Worm (Caenorhabditis elegans) whole organism, L4 larva: ENCODE results near the gene otub-3.

ENCODE experiments used
- T20F7.1 ChIP-seq: fragments of 200-800 bp; sonication (Bioruptor generic); optimal IDR thresholded peaks from 2 replicates; lab custom pipeline; 2018; ENCODE audit warnings: mild to moderate bottlenecking, missing genetic modification characterization, missing compliant biosample characterization
- Y105C5A.15 ChIP-seq: fragments of 200-800 bp; sonication (Bioruptor generic); IDR thresholded peaks from 2 replicates; pipeline ENCODE4 v1.3.6; 2022; ENCODE audit warnings: missing genetic modification characterization, missing compliant biosample characterization
- Y5F2A.4 ChIP-seq: fragments of 200-800 bp; sonication (Bioruptor generic); optimal IDR thresholded peaks from 2 replicates; lab custom pipeline; 2018; ENCODE audit warnings: mild to moderate bottlenecking, missing genetic modification characterization, missing compliant biosample characterization
- Y75B8A.6 ChIP-seq: fragments of 200-800 bp; sonication (Bioruptor generic); IDR thresholded peaks from 2 replicates; pipeline ENCODE4 v1.3.6; 2022; ENCODE audit warnings: missing genetic modification reagents, missing genetic modification characterization, missing compliant biosample characterization
- aha-1 ChIP-seq: fragments of 150-350 bp; peaks from one replicate; lab custom pipeline; 2014; ENCODE audit warnings: missing biosample characterization, missing genetic modification characterization
- arid-1 ChIP-seq: fragments of 200-800 bp; sonication (Bioruptor generic); conservative IDR thresholded peaks from 2 replicates; pipeline ENCODE4 v1.3.6; 2022; ENCODE audit warnings: missing genetic modification reagents, missing genetic modification characterization, missing compliant biosample characterization
- ceh-28 ChIP-seq: fragments of 150-350 bp; optimal IDR thresholded peaks from 2 replicates; lab custom pipeline; 2014; ENCODE audit warnings: missing biosample characterization, missing genetic modification reagents, missing genetic modification characterization
- ceh-62 ChIP-seq: sonication (generic microtip); optimal IDR thresholded peaks from 2 replicates; lab custom pipeline; 2017; ENCODE audit warnings: missing biosample characterization, missing genetic modification characterization
- ces-1 ChIP-seq: fragments of 150-350 bp; sonication (generic microtip); optimal IDR thresholded peaks from 4 replicates; lab custom pipeline; 2014; ENCODE audit warnings: missing biosample characterization, missing genetic modification reagents, missing genetic modification characterization
- ctbp-1 ChIP-seq: fragments of 200-800 bp; sonication (Bioruptor generic); IDR thresholded peaks from 2 replicates; pipeline ENCODE4 v1.3.6; 2022; ENCODE audit warnings: missing genetic modification reagents, missing genetic modification characterization, missing compliant biosample characterization
- daf-19 ChIP-seq: fragments of 200-800 bp; sonication (Bioruptor generic); conservative IDR thresholded peaks from 2 replicates; pipeline ENCODE4 v1.3.6; 2022; ENCODE audit warnings: missing genetic modification characterization, missing compliant biosample characterization
- daf-8 ChIP-seq: fragments of 200-800 bp; sonication (Bioruptor generic); IDR thresholded peaks from 2 replicates; pipeline ENCODE4 v1.3.6; 2022; ENCODE audit warnings: missing genetic modification characterization, missing compliant biosample characterization
- dmd-9 ChIP-seq: fragments of 200-800 bp; sonication (Bioruptor generic); IDR thresholded peaks from 2 replicates; pipeline ENCODE4 v1.3.6; 2022; ENCODE audit warnings: missing genetic modification reagents, missing genetic modification characterization, missing compliant biosample characterization
- dpl-1 ChIP-seq: fragments of 150-350 bp; optimal IDR thresholded peaks from 2 replicates; lab custom pipeline; 2014; ENCODE audit warnings: missing biosample characterization, missing genetic modification reagents, missing genetic modification characterization
- dve-1 ChIP-seq: sonication (generic microtip); optimal IDR thresholded peaks from 2 replicates; lab custom pipeline; 2017; ENCODE audit warnings: antibody characterized with exemption, mild to moderate bottlenecking, missing genetic modification characterization, missing compliant biosample characterization; ENCODE audit not compliant: insufficient read depth
- egl-27 ChIP-seq: sonication (generic microtip); optimal IDR thresholded peaks from 3 replicates; lab custom pipeline; 2017; ENCODE audit warnings: missing biosample characterization, missing genetic modification reagents, missing genetic modification characterization
- gei-8 ChIP-seq: fragments of 200-800 bp; sonication (Bioruptor generic); optimal IDR thresholded peaks from 2 replicates; lab custom pipeline; 2018; ENCODE audit warnings: mild to moderate bottlenecking, missing genetic modification characterization, missing compliant biosample characterization
- hlh-11 ChIP-seq: fragments of 200-800 bp; sonication (Bioruptor generic); optimal IDR thresholded peaks from 2 replicates; lab custom pipeline; 2018; ENCODE audit warnings: mild to moderate bottlenecking, missing genetic modification characterization, missing compliant biosample characterization
- hlh-30 ChIP-seq: sonication (generic microtip); optimal IDR thresholded peaks from 2 replicates; lab custom pipeline; 2017; ENCODE audit warnings: antibody characterized with exemption, mild to moderate bottlenecking, missing genetic modification characterization, missing compliant biosample characterization; ENCODE audit not compliant: insufficient read depth
- jun-1 ChIP-seq: fragments of 150-350 bp; optimal IDR thresholded peaks from 2 replicates; lab custom pipeline; 2014; ENCODE audit warnings: missing biosample characterization, missing genetic modification reagents, missing genetic modification characterization
- lin-13 ChIP-seq: fragments of 150-350 bp; optimal IDR thresholded peaks from 2 replicates; lab custom pipeline; 2014; ENCODE audit warnings: missing biosample characterization, missing genetic modification reagents, missing genetic modification characterization
- lin-15B ChIP-seq: fragments of 150-350 bp; sonication (generic microtip); optimal IDR thresholded peaks from 3 replicates; lab custom pipeline; 2014; ENCODE audit warnings: missing biosample characterization, missing genetic modification characterization
- lin-38 ChIP-seq: fragments of 200-800 bp; sonication (Bioruptor generic); IDR thresholded peaks from 2 replicates; pipeline ENCODE4 v1.3.6; 2022; ENCODE audit warnings: missing genetic modification reagents, missing genetic modification characterization, missing compliant biosample characterization
- lsy-2 ChIP-seq, 2 experiments: fragments of 150-350 bp in 1 of 2; sonication (generic microtip) in 1 of 2; optimal IDR thresholded peaks; 2 replicates each; lab custom pipeline; 2014 to 2017; ENCODE audit warnings: missing biosample characterization in 2 of 2, missing genetic modification characterization in 2 of 2
- madf-9 ChIP-seq: fragments of 200-800 bp; sonication (Bioruptor generic); conservative IDR thresholded peaks from 2 replicates; pipeline ENCODE4 v1.3.6; 2022; ENCODE audit warnings: missing genetic modification reagents, missing genetic modification characterization, missing compliant biosample characterization
- mep-1 ChIP-seq: fragments of 150-350 bp; sonication (generic microtip); optimal IDR thresholded peaks from 3 replicates; lab custom pipeline; 2014; ENCODE audit warnings: missing biosample characterization, missing genetic modification characterization
- mes-2 ChIP-seq: sonication (generic microtip); optimal IDR thresholded peaks from 2 replicates; lab custom pipeline; 2016; ENCODE audit warnings: missing genotype, mild to moderate bottlenecking, missing genetic modification characterization, missing compliant biosample characterization; ENCODE audit not compliant: poor library complexity, severe bottlenecking
- mxl-3 ChIP-seq: fragments of 200-800 bp; sonication (Bioruptor generic); optimal IDR thresholded peaks from 2 replicates; lab custom pipeline; 2018; ENCODE audit warnings: mild to moderate bottlenecking, missing genetic modification characterization, missing compliant biosample characterization
- nhr-11 ChIP-seq: fragments of 150-350 bp; optimal IDR thresholded peaks from 2 replicates; lab custom pipeline; 2014; ENCODE audit warnings: missing biosample characterization, missing genetic modification characterization
- nhr-25 ChIP-seq: sonication (generic microtip); optimal IDR thresholded peaks from 2 replicates; lab custom pipeline; 2017; ENCODE audit warnings: missing genetic modification characterization, mild to moderate bottlenecking, missing compliant biosample characterization, antibody characterized with exemption, moderate library complexity, borderline replicate concordance; ENCODE audit not compliant: insufficient read depth
- nhr-6 ChIP-seq: fragments of 150-350 bp; optimal IDR thresholded peaks from 2 replicates; lab custom pipeline; 2014; ENCODE audit warnings: missing biosample characterization, missing genetic modification characterization
- php-3 ChIP-seq: fragments of 200-800 bp; sonication (Bioruptor generic); IDR thresholded peaks from 2 replicates; pipeline ENCODE4 v1.3.6; 2022; ENCODE audit warnings: missing genetic modification reagents, missing genetic modification characterization, missing compliant biosample characterization
- pqm-1 ChIP-seq: sonication (generic microtip); optimal IDR thresholded peaks from 2 replicates; lab custom pipeline; 2017; ENCODE audit warnings: missing biosample characterization, missing genetic modification characterization
- rbr-2 ChIP-seq: sonication (generic microtip); optimal IDR thresholded peaks from 2 replicates; lab custom pipeline; 2016; ENCODE audit warnings: missing genotype, missing genetic modification characterization, missing compliant biosample characterization
- skn-1 ChIP-seq: fragments of 150-350 bp; optimal IDR thresholded peaks from 2 replicates; lab custom pipeline; 2014; ENCODE audit warnings: missing biosample characterization, missing genetic modification characterization
- tra-1 ChIP-seq: fragments of 200-800 bp; sonication (Bioruptor generic); IDR thresholded peaks from 2 replicates; pipeline ENCODE4 v1.3.6; 2022; ENCODE audit warnings: missing genetic modification reagents, missing genetic modification characterization, missing compliant biosample characterization
- vab-7 ChIP-seq: fragments of 200-800 bp; sonication (Bioruptor generic); IDR thresholded peaks from 2 replicates; pipeline ENCODE4 v1.3.6; 2022; ENCODE audit warnings: missing genetic modification reagents, missing genetic modification characterization, missing compliant biosample characterization
- zip-2 ChIP-seq: fragments of 150-350 bp; optimal IDR thresholded peaks from 2 replicates; lab custom pipeline; 2014; ENCODE audit warnings: missing biosample characterization, missing genetic modification characterization

otub-3 gene

ce11 chrIV:8687605-8688191 is 40.3 kb upstream of the otub-3 start, which contains the start of gene snrp-3 (continued):
- peak; percentile 53 for TF ChIP-seq nhr-25 (tag; lab: Kevin White, UChicago)
- TF ChIP-seq mep-1 (tag; lab: Kevin White, UChicago): peak; percentile 87
- no peak for TF ChIP-seq vab-7 (GFP tag; lab: Robert Waterston, UW)
- peak; percentile 67 for TF ChIP-seq lin-13 (GFP tag; lab: Kevin White, UChicago)
- 0 out of 2 replicates have a peak, but pooled peaks have one; percentile 20 for TF ChIP-seq arid-1 (GFP tag; lab: Robert Waterston, UW)
- TF ChIP-seq dve-1 (tag; lab: Kevin White, UChicago): peak; percentile 81
- TF ChIP-seq madf-9: no peak
- peak; percentile 75 for TF ChIP-seq aha-1 (tag; lab: Kevin White, UChicago)
- peak; percentile 82 for TF ChIP-seq lin-38 (GFP tag; lab: Robert Waterston, UW)
- no peak for TF ChIP-seq Y75B8A.6
- peak; percentile 83 for TF ChIP-seq nhr-6 (tag; lab: Kevin White, UChicago)
- no peak for TF ChIP-seq skn-1 (tag; lab: Kevin White, UChicago)
- TF ChIP-seq mes-2 (tag; lab: Kevin White, UChicago): no peak
- TF ChIP-seq zip-2 (tag; lab: Kevin White, UChicago): peak; percentile 47
- TF ChIP-seq pqm-1 (tag; lab: Kevin White, UChicago): peak; percentile 6
- no peak for TF ChIP-seq Y105C5A.15 (GFP tag; lab: Robert Waterston, UW)
- TF ChIP-seq ctbp-1: no peak
- TF ChIP-seq T20F7.1 (GFP tag; lab: Kevin White, UChicago): peak; percentile 83
- no peak for TF ChIP-seq ceh-28
- TF ChIP-seq jun-1: peak; percentile 3
- TF ChIP-seq lin-15B: peak; percentile 52
- TF ChIP-seq mxl-3 (GFP tag; lab: Kevin White, UChicago): no peak
- no peak for TF ChIP-seq dmd-9
- no peak for TF ChIP-seq ceh-62 (tag; lab: Kevin White, UChicago)
- no peak for TF ChIP-seq ces-1

ce11 chrIV:8691486-8691885 is 36.5 kb upstream of the otub-3 start, which contains the start of the genes hst-1 and ints-6:
hst-1 (minus strand) TSS chrIV:8691513.
ints-6 (plus strand) TSS chrIV:8691745.
- no peak for TF ChIP-seq php-3 (GFP tag; lab: Robert Waterston, UW)
- no peak for TF ChIP-seq daf-19
- no peak for TF ChIP-seq mxl-3 (GFP tag; lab: Kevin White, UChicago)
- TF ChIP-seq T20F7.1 (GFP tag; lab: Kevin White, UChicago): peak; percentile 59
- peak; percentile 58 for TF ChIP-seq dpl-1 (GFP tag; lab: Kevin White, UChicago)
- TF ChIP-seq egl-27 (tag; lab: Kevin White, UChicago): no peak
- TF ChIP-seq daf-8 (GFP tag; lab: Robert Waterston, UW): no peak
- no peak for TF ChIP-seq nhr-11 (tag; lab: Kevin White, UChicago)
- no peak for TF ChIP-seq hlh-11 (tag; lab: Kevin White, UChicago)
- TF ChIP-seq rbr-2: no peak
- TF ChIP-seq tra-1: no peak
- no peak for TF ChIP-seq gei-8 (GFP tag; lab: Kevin White, UChicago)
- no peak for TF ChIP-seq Y5F2A.4 (GFP tag; lab: Kevin White, UChicago)
- TF ChIP-seq lsy-2 (tag; optimal IDR thresholded peaks at IDR 0.05; lab: Kevin White, UChicago): peak in 1 of 2 experiments; percentile 28
- no peak for TF ChIP-seq hlh-30 (tag; lab: Kevin White, UChicago)
- no peak for TF ChIP-seq ctbp-1
- TF ChIP-seq, all 104 proteins: peak for 3
